Fruit fly (Drosophila melanogaster) whole organism, prepupa: ENCODE results near the gene CG43675.

ENCODE experiments used
- CG31627 ChIP-seq: fragments of 200-800 bp; sonication (Bioruptor generic); optimal IDR thresholded peaks from 3 replicates; lab custom pipeline; 2016; ENCODE audit warnings: missing biosample characterization, missing genetic modification characterization
- CG3919 ChIP-seq: fragments of 200-800 bp; sonication (Bioruptor generic); optimal IDR thresholded peaks from 3 replicates; lab custom pipeline; 2016; ENCODE audit warnings: missing biosample characterization, missing genetic modification characterization
- CG6276 ChIP-seq: fragments of 200-800 bp; sonication (Bioruptor generic); optimal IDR thresholded peaks from 2 replicates; lab custom pipeline; 2017; ENCODE audit warnings: missing biosample characterization, mild to moderate bottlenecking, missing genetic modification characterization
- CG7368 ChIP-seq: fragments of 200-800 bp; sonication (Bioruptor generic); optimal IDR thresholded peaks from 3 replicates; lab custom pipeline; 2016; ENCODE audit warnings: missing biosample characterization, missing genetic modification characterization
- CG8319 ChIP-seq: fragments of 200-800 bp; sonication (Bioruptor generic); optimal IDR thresholded peaks from 3 replicates; lab custom pipeline; 2016; ENCODE audit warnings: missing biosample characterization, missing genetic modification characterization
- Eip93F ChIP-seq: fragments of 200-800 bp; sonication (Bioruptor generic); optimal IDR thresholded peaks from 2 replicates; lab custom pipeline; 2016; ENCODE audit warnings: missing biosample characterization, mild to moderate bottlenecking, missing genetic modification characterization
- Smox ChIP-seq: fragments of 200-800 bp; sonication (Bioruptor generic); optimal IDR thresholded peaks from 3 replicates; lab custom pipeline; 2016; ENCODE audit warnings: missing biosample characterization, missing genetic modification characterization
- dac ChIP-seq: fragments of 200-800 bp; sonication (Bioruptor generic); optimal IDR thresholded peaks from 2 replicates; lab custom pipeline; 2017; ENCODE audit warnings: missing biosample characterization, mild to moderate bottlenecking, missing genetic modification characterization
- fd85E ChIP-seq: fragments of 200-800 bp; sonication (Bioruptor generic); optimal IDR thresholded peaks from 3 replicates; lab custom pipeline; 2016; ENCODE audit warnings: missing biosample characterization, missing genetic modification characterization

Gene CG43675

DNA sequence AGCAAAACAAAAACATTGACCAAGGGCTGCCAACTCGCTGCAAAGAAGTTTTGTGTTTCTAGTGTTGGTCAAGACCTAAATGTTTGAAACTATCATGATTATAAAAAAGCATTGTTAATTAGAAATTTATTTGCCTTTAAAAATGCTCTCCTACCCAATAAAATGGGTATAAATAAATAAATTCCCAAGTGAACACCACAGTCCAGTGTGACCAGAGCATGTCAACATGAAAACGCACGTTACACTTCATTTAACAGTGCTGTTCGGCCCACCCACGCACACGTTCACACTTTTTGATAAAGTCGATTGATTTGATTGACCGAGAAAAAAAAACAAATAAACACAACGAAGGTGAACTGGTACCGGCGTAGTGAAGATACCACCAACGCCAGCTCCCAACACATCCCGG, 48.8 kb downstream of the CG43675 start, which contains the start of the genes CG9356, BBIP1 and CG8135 (continued):
- TF ChIP-seq CG8319 (GFP tag; lab: Kevin White, UChicago) (peak; percentile 53), dac (no peak), CG6276 (GFP tag; lab: Kevin White, UChicago) (no peak), fd85E (GFP tag; lab: Kevin White, UChicago) (no peak), CG7368 (GFP tag; lab: Kevin White, UChicago) (no peak)

DNA sequence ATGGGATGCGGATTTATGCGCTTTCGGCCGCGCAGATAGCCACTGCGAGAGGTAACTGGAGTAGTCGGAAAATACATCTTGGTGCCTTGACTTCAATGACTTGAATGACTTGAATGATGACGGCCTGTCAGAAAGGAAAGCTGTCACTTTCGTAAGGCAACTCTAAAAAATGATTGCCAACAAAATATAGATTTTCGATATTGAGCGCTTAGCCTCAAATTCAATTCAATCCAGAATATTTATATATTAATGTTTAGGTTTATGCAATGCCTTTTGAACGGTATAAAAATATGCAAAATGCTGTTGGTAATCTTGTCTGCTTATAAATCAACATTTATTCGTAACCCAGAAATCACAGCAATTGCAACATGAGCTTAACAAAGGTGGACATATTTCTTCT, 52.8 kb downstream of the CG43675 start, which contains the start of gene CG44261:
CG44261 (minus strand) TSS at position 101 of the 400 bp plus-strand sequence.
- TF ChIP-seq Eip93F (no peak), Smox (GFP tag; lab: Kevin White, UChicago) (no peak), CG3919 (GFP tag; lab: Kevin White, UChicago) (no peak), CG31627 (no peak)
